Fruit fly (Drosophila melanogaster) whole organism: Measurements from ENCODE around the gene bib.

Source experiments
- psq ChIP-seq: fragments of >200 bp; optimal IDR thresholded peaks from 2 replicates; lab custom pipeline; 2017
- usp ChIP-seq: fragments of >200 bp; optimal IDR thresholded peaks from 2 replicates; lab custom pipeline; 2017; ENCODE audit warnings: missing biosample characterization, missing genetic modification characterization, mixed read lengths

dm6 chr2L:9946051-9946450 is 38.4 kb upstream of the bib start:
- TF ChIP-seq usp (no peak), psq (lab: Kevin White, UChicago) (no peak)
